Worm (Caenorhabditis elegans) whole organism, L2 larva: ENCODE data around the gene R09E12.9.
"Not testable (repeated sequence)": the region's sequence is repeated elsewhere in the genome, so short reads cannot be mapped to it uniquely, and the experiment has no call there.

Experiments
- Y55F3AM.14 ChIP-seq: fragments of 200-800 bp; sonication (Bioruptor generic); optimal IDR thresholded peaks from 2 replicates; lab custom pipeline; 2018; ENCODE audit warnings: mild to moderate bottlenecking, missing genetic modification characterization, missing compliant biosample characterization
- aly-2 ChIP-seq: fragments of 150-350 bp; optimal IDR thresholded peaks from 2 replicates; lab custom pipeline; 2014; ENCODE audit warnings: missing biosample characterization, missing genetic modification characterization
- ama-1 ChIP-seq: fragments of 150-350 bp; optimal IDR thresholded peaks from 2 replicates; lab custom pipeline; 2018; ENCODE audit warnings: inconsistent platforms
- crh-2 ChIP-seq: sonication (generic microtip); optimal IDR thresholded peaks from 2 replicates; lab custom pipeline; 2017; ENCODE audit warnings: missing biosample characterization, missing genetic modification characterization
- fos-1 ChIP-seq: fragments of 150-350 bp; optimal IDR thresholded peaks from 2 replicates; lab custom pipeline; 2014; ENCODE audit warnings: missing biosample characterization, missing genetic modification characterization
- lin-11 ChIP-seq: fragments of 150-350 bp; sonication (generic microtip); optimal IDR thresholded peaks from 2 replicates; lab custom pipeline; 2014; ENCODE audit warnings: missing biosample characterization, missing genetic modification characterization, inconsistent platforms, mixed read lengths
- lin-39 ChIP-seq: fragments of 150-350 bp; optimal IDR thresholded peaks from 2 replicates; lab custom pipeline; 2014; ENCODE audit warnings: missing biosample characterization, missing genetic modification reagents, missing genetic modification characterization
- mdl-1 ChIP-seq, 2 experiments: fragments of 150-350 bp in 1 of 2; sonication (generic microtip) in 1 of 2; optimal IDR thresholded peaks; 2 replicates each; lab custom pipeline; 2017; ENCODE audit warnings: missing biosample characterization in 2 of 2, missing genetic modification characterization in 2 of 2
- nhr-11 ChIP-seq: fragments of 150-350 bp; optimal IDR thresholded peaks from 2 replicates; lab custom pipeline; 2014; ENCODE audit warnings: missing biosample characterization, missing genetic modification characterization
- nhr-23 ChIP-seq: fragments of 150-350 bp; optimal IDR thresholded peaks from 2 replicates; lab custom pipeline; 2014; ENCODE audit warnings: missing biosample characterization, missing genetic modification reagents, missing genetic modification characterization
- skn-1 ChIP-seq: sonication (generic microtip); optimal IDR thresholded peaks from 2 replicates; lab custom pipeline; 2017; ENCODE audit warnings: missing biosample characterization, missing genetic modification characterization

R09E12.9 gene

DNA sequence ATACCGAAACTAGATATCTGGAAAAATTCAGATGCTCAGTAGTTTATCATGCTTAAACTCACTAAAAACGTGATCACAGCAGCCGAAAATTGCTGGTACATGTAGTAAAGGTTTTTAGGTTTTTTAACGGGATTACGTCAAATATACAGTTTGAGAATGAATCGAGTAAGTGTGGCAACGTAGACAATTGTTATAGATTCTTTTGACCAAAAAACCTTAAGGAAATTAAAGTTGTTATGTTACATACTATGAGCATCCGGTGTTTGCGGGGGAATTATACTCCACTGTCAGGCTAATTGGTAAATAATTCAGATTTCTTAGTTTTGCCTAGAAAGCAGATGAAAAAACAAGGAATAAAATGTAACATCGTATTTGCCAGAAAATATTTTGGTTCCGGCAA lies 43.2 kb downstream of the R09E12.9 start, which contains the start of gene srx-32:
Gene srx-32 (minus strand): TSS at position 101 of the 400 bp plus-strand sequence.
- not testable (repeated sequence) for TF ChIP-seq fos-1 (tag; lab: Kevin White, UChicago); mdl-1 (tag; optimal IDR thresholded peaks at IDR 0.05; lab: Kevin White, UChicago); nhr-11 (tag; lab: Kevin White, UChicago)

DNA sequence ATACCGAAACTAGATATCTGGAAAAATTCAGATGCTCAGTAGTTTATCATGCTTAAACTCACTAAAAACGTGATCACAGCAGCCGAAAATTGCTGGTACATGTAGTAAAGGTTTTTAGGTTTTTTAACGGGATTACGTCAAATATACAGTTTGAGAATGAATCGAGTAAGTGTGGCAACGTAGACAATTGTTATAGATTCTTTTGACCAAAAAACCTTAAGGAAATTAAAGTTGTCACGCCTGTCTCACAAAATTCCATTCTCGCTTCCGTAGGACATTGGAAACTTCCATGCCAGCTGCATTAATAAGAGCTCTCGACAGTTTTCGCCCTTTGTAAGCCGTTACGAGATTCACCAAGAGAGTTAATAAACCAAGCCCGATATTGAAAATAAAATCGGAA lies 45.5 kb downstream of the R09E12.9 start, which contains the start of gene srx-31:
Gene srx-31 (minus strand): TSS at position 101 of the 400 bp plus-strand sequence.
- TF ChIP-seq ama-1 (lab: Kevin White, UChicago); nhr-23 (tag; lab: Kevin White, UChicago); skn-1 (tag; lab: Kevin White, UChicago): not testable (repeated sequence)

DNA sequence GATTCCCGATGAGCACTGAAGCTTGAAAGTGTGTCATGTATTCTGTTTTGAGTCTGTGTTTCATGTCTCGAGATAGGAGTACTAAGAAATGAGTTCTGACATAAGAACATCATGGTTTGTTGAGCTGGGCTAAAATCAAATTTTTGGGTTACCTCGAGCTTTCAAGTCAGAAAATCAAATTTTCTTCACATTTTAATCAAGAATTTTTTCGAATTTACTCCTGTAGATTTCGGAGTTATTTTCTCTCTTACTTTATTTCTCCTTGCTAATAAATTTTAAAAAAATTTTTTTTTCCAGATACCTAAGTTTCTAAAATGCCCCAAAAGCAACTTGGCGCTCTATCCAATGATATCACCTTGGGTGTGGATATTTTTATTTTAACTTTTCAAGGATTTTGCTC lies 48.7 kb downstream of the R09E12.9 start, which contains the start of gene F41H8.2:
Gene F41H8.2 (plus strand): TSS at position 301 of the 400 bp plus-strand sequence.
- TF ChIP-seq aly-2 (no peak), crh-2 (no peak), lin-39 (tag; lab: Kevin White, UChicago) (no peak), lin-11 (tag; lab: Kevin White, UChicago) (no peak), Y55F3AM.14 (GFP tag; lab: Kevin White, UChicago) (no peak)
